Fruit fly (Drosophila melanogaster): ENCODE data around the gene Zir.

dm6 chr2L:120492-121455, 26.2 kb downstream of the Zir start:
- TF ChIP-seq h (optimal IDR thresholded peaks at IDR 0.05) (no peak), psq (optimal IDR thresholded peaks at IDR 0.05) (no peak), Sin3A (optimal IDR thresholded peaks at IDR 0.05) (no peak), insv (optimal IDR thresholded peaks at IDR 0.05) (no peak), Myc (optimal IDR thresholded peaks at IDR 0.05) (no peak)
